Fruit fly (Drosophila melanogaster): ENCODE data around the gene primo-1.

DNA sequence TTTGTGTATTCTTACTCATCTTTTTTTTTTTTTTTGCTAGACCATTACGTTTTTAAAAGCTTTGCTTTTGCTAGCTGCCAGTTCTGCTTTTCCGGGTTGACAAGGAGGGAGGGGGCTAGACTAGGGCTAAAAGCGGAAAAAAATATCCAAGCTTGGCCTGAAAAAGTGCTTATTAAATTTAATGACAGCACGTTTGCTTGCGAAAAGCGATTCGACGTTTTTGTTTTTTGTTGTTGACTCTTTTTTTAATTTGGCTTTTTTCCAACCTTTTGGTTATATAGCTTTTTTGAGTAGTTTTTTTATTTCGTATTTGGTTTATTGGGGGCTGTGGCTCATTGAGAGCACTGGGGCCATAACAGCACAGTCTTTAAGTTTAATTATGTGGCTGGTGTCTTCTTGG, 10.8 kb upstream of the primo-1 start:
- TF ChIP-seq CTCF (optimal IDR thresholded peaks at IDR 0.05) (no peak), CG8478 (optimal IDR thresholded peaks at IDR 0.05) (no peak)
